Worm (Caenorhabditis elegans): ENCODE measurements around the gene C18B2.4.

The C18B2.4 gene

DNA sequence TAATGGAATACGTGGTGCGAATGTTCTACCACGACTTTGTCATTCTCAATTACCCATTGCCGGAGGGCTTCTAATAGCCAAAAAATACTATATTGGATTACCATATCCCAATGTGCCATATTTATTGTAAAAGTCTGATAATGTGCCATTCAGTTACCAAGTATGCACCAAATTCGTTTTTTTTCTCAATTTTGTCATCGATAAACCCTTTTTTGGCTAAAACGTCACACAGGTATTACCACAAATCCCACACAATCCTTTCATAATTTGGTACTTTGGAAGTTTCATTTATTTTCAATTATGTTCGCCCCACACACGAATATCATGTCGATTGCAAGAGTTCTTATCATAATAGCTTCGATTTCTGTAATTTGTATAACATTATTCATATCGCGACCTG lies 22.5 kb upstream of the C18B2.4 start, which contains the start of gene vep-2:
TSS of gene vep-2 (plus strand) at position 301 of the 400 bp plus-strand sequence.
- TF ChIP-seq nhr-11 (tag; optimal IDR thresholded peaks at IDR 0.05) (no peak), nhr-12 (tag; optimal IDR thresholded peaks at IDR 0.05) (no peak)

DNA sequence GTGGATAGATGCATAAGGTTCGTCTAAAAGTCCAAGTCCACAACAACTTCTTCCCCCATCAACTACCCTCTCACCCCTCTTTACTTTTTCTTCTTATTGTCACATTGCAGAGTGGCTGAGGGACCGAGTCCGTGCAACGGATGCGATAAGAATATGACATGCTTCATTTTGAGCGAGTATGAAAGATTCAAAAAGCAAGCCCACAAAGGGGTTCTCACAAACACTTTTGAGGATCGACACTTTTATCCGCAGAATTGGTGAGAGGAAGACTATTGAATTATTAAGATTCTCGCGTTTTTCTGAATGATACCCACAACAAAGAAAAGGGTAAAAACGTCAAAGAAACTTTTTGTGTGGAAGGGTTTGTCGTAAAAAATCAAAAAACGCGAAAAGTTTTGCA lies 20.1 kb upstream of the C18B2.4 start:
- TF ChIP-seq lin-39 (tag; optimal IDR thresholded peaks at IDR 0.05) (no peak), elt-3 (tag; optimal IDR thresholded peaks at IDR 0.05) (no peak), aly-2 (tag; optimal IDR thresholded peaks at IDR 0.05) (no peak), nhr-76 (tag; optimal IDR thresholded peaks at IDR 0.05) (no peak)

DNA sequence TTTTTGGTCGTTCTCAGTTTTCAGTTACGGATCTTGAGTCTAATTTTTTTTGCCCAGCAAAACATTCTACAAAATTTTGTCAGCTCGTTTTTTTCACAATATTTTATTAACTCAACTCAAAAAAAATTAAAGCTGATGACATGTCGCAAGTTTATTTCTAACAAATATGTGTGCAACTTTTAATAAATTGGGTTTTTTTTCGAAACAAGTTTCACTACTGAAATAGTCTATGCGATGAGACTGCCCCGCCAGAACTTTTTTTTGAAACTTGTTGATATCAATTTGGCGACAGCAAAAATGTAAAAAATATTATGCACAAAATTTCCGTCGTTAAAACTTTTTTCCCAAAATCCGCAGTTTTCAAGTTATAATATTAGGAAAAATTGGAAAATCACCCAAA lies 17.6 kb upstream of the C18B2.4 start, which contains the start of gene C18B2.2:
TSS of gene C18B2.2 (plus strand) at position 301 of the 400 bp plus-strand sequence.
- TF ChIP-seq tbx-2 (tag; optimal IDR thresholded peaks at IDR 0.05) (no peak), zag-1 (tag; optimal IDR thresholded peaks at IDR 0.05) (no peak), lin-39 (tag; optimal IDR thresholded peaks at IDR 0.05) (no peak), pqm-1 (tag; optimal IDR thresholded peaks at IDR 0.05) (no peak), eor-1 (tag; optimal IDR thresholded peaks at IDR 0.05) (no peak), ceh-16 (tag; optimal IDR thresholded peaks at IDR 0.05) (no peak), ceh-82 (tag; optimal IDR thresholded peaks at IDR 0.05) (no peak), nhr-28 (tag; optimal IDR thresholded peaks at IDR 0.05) (no peak), ztf-4 (tag; optimal IDR thresholded peaks at IDR 0.05) (no peak), ztf-11 (tag; optimal IDR thresholded peaks at IDR 0.05) (no peak), ama-1 (optimal IDR thresholded peaks at IDR 0.05) (no peak), hmg-11 (tag; optimal IDR thresholded peaks at IDR 0.05) (no peak), R02D3.7 (tag; optimal IDR thresholded peaks at IDR 0.05) (no peak), elt-2 (tag; optimal IDR thresholded peaks at IDR 0.05) (no peak), nhr-77 (tag; optimal IDR thresholded peaks at IDR 0.05) (no peak), aly-2 (tag; optimal IDR thresholded peaks at IDR 0.05) (no peak), egl-5 (tag; optimal IDR thresholded peaks at IDR 0.05) (no peak)

DNA sequence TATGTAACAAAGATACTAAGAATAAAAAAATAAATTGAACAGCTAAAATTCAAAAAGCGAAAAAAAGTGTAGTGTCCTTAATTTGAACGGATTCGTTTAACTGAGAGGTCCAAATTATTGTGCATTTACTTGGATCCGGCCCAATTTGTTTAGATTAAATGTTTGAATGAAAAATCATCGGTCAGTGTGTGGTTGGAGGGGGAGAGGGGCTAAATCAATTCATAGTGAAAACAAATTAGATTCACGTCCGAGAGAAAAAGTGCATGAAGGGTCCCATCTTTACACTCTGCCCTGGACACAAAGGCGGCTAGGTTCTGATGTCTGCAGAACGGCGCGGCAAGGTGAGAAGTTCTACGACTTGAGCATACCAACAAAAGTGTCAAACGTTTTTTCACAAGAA lies 13.3 kb upstream of the C18B2.4 start:
- TF ChIP-seq mdl-1 (tag; optimal IDR thresholded peaks at IDR 0.05) (no peak), nhr-28 (tag; optimal IDR thresholded peaks at IDR 0.05) (no peak), egl-5 (tag; optimal IDR thresholded peaks at IDR 0.05) (no peak), snpc-4 (tag; optimal IDR thresholded peaks at IDR 0.05) (no peak), nfya-1 (tag; optimal IDR thresholded peaks at IDR 0.05; ENCODE audit: insufficient read depth) (no peak), daf-12 (tag; optimal IDR thresholded peaks at IDR 0.05) (no peak), fkh-2 (tag; optimal IDR thresholded peaks at IDR 0.05) (no peak), mml-1 (tag; optimal IDR thresholded peaks at IDR 0.05) (no peak), aly-2 (tag; optimal IDR thresholded peaks at IDR 0.05) (no peak), lin-39 (tag; optimal IDR thresholded peaks at IDR 0.05) (no peak), egl-27 (tag; optimal IDR thresholded peaks at IDR 0.05) (no peak), ztf-11 (tag; optimal IDR thresholded peaks at IDR 0.05) (no peak), zag-1 (tag; optimal IDR thresholded peaks at IDR 0.05) (no peak), nhr-25 (tag; optimal IDR thresholded peaks at IDR 0.05) (no peak)

DNA sequence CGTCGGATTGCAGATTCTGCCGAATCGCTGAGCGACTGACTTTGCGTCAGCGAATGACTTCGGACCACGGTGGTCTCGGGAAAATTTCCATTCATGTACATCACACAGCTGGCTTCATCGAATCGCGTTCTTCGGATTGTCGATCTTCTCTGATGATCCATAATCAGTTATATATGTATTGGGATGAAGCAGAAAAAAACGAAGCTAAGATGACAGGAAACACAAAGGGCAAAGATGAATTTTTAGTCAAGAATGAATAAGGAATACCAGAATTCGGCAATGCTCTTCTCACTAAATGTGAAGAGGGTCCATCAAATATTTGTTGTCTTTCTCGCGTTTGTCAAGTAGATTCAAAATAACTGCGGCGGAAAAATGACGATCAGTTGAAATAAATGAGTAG lies 11.7 kb upstream of the C18B2.4 start, which contains the start of gene del-9:
TSS of gene del-9 (minus strand) at position 101 of the 400 bp plus-strand sequence.
- no peak for TF ChIP-seq mml-1 (tag; optimal IDR thresholded peaks at IDR 0.05)
- TF ChIP-seq jun-1 (tag; optimal IDR thresholded peaks at IDR 0.05) = no peak
- TF ChIP-seq hmg-11 (tag; optimal IDR thresholded peaks at IDR 0.05) = no peak
- no peak for TF ChIP-seq ztf-4 (tag; optimal IDR thresholded peaks at IDR 0.05)
- TF ChIP-seq R02D3.7 (tag; optimal IDR thresholded peaks at IDR 0.05) = no peak
- no peak for TF ChIP-seq fkh-2 (tag; optimal IDR thresholded peaks at IDR 0.05)
- TF ChIP-seq sea-2 (GFP tag; optimal IDR thresholded peaks at IDR 0.05) = no peak
- no peak for TF ChIP-seq ceh-28 (tag; optimal IDR thresholded peaks at IDR 0.05)
- no peak for TF ChIP-seq nhr-237 (tag; optimal IDR thresholded peaks at IDR 0.05)
- no peak for TF ChIP-seq egl-27 (tag; optimal IDR thresholded peaks at IDR 0.05)
- no peak for TF ChIP-seq elt-1 (tag; optimal IDR thresholded peaks at IDR 0.05)

DNA sequence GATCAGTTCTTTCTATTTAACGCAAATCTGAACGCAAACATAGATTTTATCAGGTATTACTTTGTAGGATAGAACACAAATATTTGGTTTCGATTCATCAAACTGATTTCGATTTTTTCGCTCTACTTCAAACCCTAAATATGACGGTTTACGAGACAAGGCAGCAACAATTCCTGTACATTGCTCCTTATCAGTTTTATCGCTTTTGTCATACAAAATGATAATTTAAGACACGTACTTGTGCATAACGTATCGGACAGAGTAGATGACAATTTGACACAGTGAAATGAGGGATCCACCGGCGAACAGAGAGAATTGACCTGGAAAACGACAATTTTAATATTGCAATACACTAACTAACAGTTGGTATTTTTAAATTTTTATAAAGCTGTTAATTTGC lies 8.1 kb upstream of the C18B2.4 start:
- no peak for TF ChIP-seq ceh-16 (tag; optimal IDR thresholded peaks at IDR 0.05)
- no peak for TF ChIP-seq mml-1 (tag; optimal IDR thresholded peaks at IDR 0.05)
- peak; percentile 28 for TF ChIP-seq skn-1 (tag; optimal IDR thresholded peaks at IDR 0.05)
- no peak for TF ChIP-seq egl-27 (tag; optimal IDR thresholded peaks at IDR 0.05)
- TF ChIP-seq fkh-2 (tag; optimal IDR thresholded peaks at IDR 0.05) = no peak
- no peak for TF ChIP-seq aly-2 (tag; optimal IDR thresholded peaks at IDR 0.05)
- no peak for TF ChIP-seq mdl-1 (tag; optimal IDR thresholded peaks at IDR 0.05)
- TF ChIP-seq lsy-12 (tag; optimal IDR thresholded peaks at IDR 0.05) = no peak
- no peak for TF ChIP-seq pha-4 (tag; optimal IDR thresholded peaks at IDR 0.05)
- TF ChIP-seq hmg-11 (tag; optimal IDR thresholded peaks at IDR 0.05) = no peak
- no peak for TF ChIP-seq ztf-11 (tag; optimal IDR thresholded peaks at IDR 0.05)
- no peak for TF ChIP-seq ztf-4 (tag; optimal IDR thresholded peaks at IDR 0.05)
- TF ChIP-seq elt-2 (tag; optimal IDR thresholded peaks at IDR 0.05) = peak; percentile 91
- TF ChIP-seq fkh-10 (GFP tag; optimal IDR thresholded peaks at IDR 0.05) = no peak
- peak; percentile 76 for TF ChIP-seq pqm-1 (tag; optimal IDR thresholded peaks at IDR 0.05)
- TF ChIP-seq egl-5 (tag; optimal IDR thresholded peaks at IDR 0.05) = no peak
- TF ChIP-seq jun-1 (tag; optimal IDR thresholded peaks at IDR 0.05) = no peak
- no peak for TF ChIP-seq tbx-2 (tag; optimal IDR thresholded peaks at IDR 0.05)
- no peak for TF ChIP-seq nhr-77 (tag; optimal IDR thresholded peaks at IDR 0.05)
- no peak for TF ChIP-seq zag-1 (tag; optimal IDR thresholded peaks at IDR 0.05)

All from whole organism, L3 larva.